Fruit fly (Drosophila melanogaster): ENCODE results near the gene CG9119.

The CG9119 gene

dm6 chr3L:1216460-1216859, 11.9 kb upstream of the CG9119 start (continued):
- TF ChIP-seq croc (GFP tag; conservative IDR thresholded peaks at IDR 0.05), result 0 out of 3 replicates have a peak, but pooled peaks have one; percentile 20
- TF ChIP-seq CG1233 (GFP tag; optimal IDR thresholded peaks at IDR 0.05), result peak; percentile 6
- TF ChIP-seq CG6654 (GFP tag; optimal IDR thresholded peaks at IDR 0.05), result peak; percentile 20
- peak; percentile 1 for TF ChIP-seq CG17186 (GFP tag; optimal IDR thresholded peaks at IDR 0.05)
- TF ChIP-seq Nf-YC (tag; optimal IDR thresholded peaks at IDR 0.05), result no peak
- TF ChIP-seq hkb (optimal IDR thresholded peaks at IDR 0.05), result no peak
- TF ChIP-seq hkb (GFP tag; IDR thresholded peaks at IDR 0.05), result peak; percentile 73; the same call in 1 of the 2 replicates
- TF ChIP-seq CG14050 (GFP tag; IDR thresholded peaks at IDR 0.05), result no peak
- peak; percentile 54 for TF ChIP-seq trem (tag; optimal IDR thresholded peaks at IDR 0.05)
- no peak for TF ChIP-seq wek (GFP tag; optimal IDR thresholded peaks at IDR 0.05)
- no peak for TF ChIP-seq CG16813 (GFP tag; IDR thresholded peaks at IDR 0.05; ENCODE audit: partially characterized antibody)
- peak; percentile 62 for TF ChIP-seq CG17359 (tag; optimal IDR thresholded peaks at IDR 0.05)
- TF ChIP-seq Antp (GFP tag; optimal IDR thresholded peaks at IDR 0.05), result peak; percentile 20
- TF ChIP-seq CG7745 (tag; optimal IDR thresholded peaks at IDR 0.05), result no peak
- TF ChIP-seq CG10431 (GFP tag; optimal IDR thresholded peaks at IDR 0.05), result no peak
- TF ChIP-seq scrt (GFP tag; optimal IDR thresholded peaks at IDR 0.05), result no peak
- peak; percentile 57 for TF ChIP-seq CG14710 (tag; optimal IDR thresholded peaks at IDR 0.05)
- TF ChIP-seq CG34224 (GFP tag; IDR thresholded peaks at IDR 0.05; ENCODE audit: partially characterized antibody), result no peak
- no peak for TF ChIP-seq Mad (GFP tag; optimal IDR thresholded peaks at IDR 0.05)
- TF ChIP-seq CG17361 (GFP tag; IDR thresholded peaks at IDR 0.05), result peak; percentile 43; the same call in 2 of the 3 replicates
- 0 out of 2 replicates have a peak, but pooled peaks have one; percentile 12 for TF ChIP-seq Rfx (GFP tag; IDR thresholded peaks at IDR 0.05)
- peak; percentile 45 for TF ChIP-seq lmd (GFP tag; IDR thresholded peaks at IDR 0.05)
- no peak for TF ChIP-seq CG9215 (GFP tag; IDR thresholded peaks at IDR 0.05)
- TF ChIP-seq sisA (GFP tag; IDR thresholded peaks at IDR 0.05), result peak; percentile 65
- TF ChIP-seq tx (GFP tag; optimal IDR thresholded peaks at IDR 0.05), result no peak
- TF ChIP-seq gem (tag; optimal IDR thresholded peaks at IDR 0.05), result peak; percentile 65
- peak; percentile 36 for TF ChIP-seq dmrt11E (tag; optimal IDR thresholded peaks at IDR 0.05)
- no peak for TF ChIP-seq p53 (GFP tag; optimal IDR thresholded peaks at IDR 0.05)
- TF ChIP-seq sens-2 (GFP tag; IDR thresholded peaks at IDR 0.05), result no peak
- TF ChIP-seq CG11247 (GFP tag; IDR thresholded peaks at IDR 0.05), result peak; percentile 37; the same call in 1 of the 2 replicates
- TF ChIP-seq CG7556 (GFP tag; optimal IDR thresholded peaks at IDR 0.05), result peak; percentile 19
- TF ChIP-seq Camta (GFP tag; optimal IDR thresholded peaks at IDR 0.05), result peak; percentile 12
- no peak for TF ChIP-seq MTF-1 (GFP tag; optimal IDR thresholded peaks at IDR 0.05; ENCODE audit: borderline replicate concordance)
- TF ChIP-seq nom (GFP tag; optimal IDR thresholded peaks at IDR 0.05), result no peak
- peak; percentile 18 for TF ChIP-seq bcd (GFP tag; optimal IDR thresholded peaks at IDR 0.05)
- peak; percentile 12 for TF ChIP-seq zfh2 (GFP tag; optimal IDR thresholded peaks at IDR 0.05)
- no peak for TF ChIP-seq run (tag; optimal IDR thresholded peaks at IDR 0.05)
- TF ChIP-seq CG12744 (GFP tag; optimal IDR thresholded peaks at IDR 0.05), result no peak
- TF ChIP-seq al (GFP tag; IDR thresholded peaks at IDR 0.05), result no peak
- no peak for TF ChIP-seq Dref (GFP tag; IDR thresholded peaks at IDR 0.05)
- TF ChIP-seq jumu (GFP tag; optimal IDR thresholded peaks at IDR 0.05), result peak; percentile 32
- TF ChIP-seq CG10979 (tag; optimal IDR thresholded peaks at IDR 0.05), result peak; percentile 74
- no peak for TF ChIP-seq vnd (GFP tag; IDR thresholded peaks at IDR 0.05; ENCODE audit: partially characterized antibody)
- no peak for TF ChIP-seq CG14667 (GFP tag; IDR thresholded peaks at IDR 0.05)
- TF ChIP-seq bowl (GFP tag; IDR thresholded peaks at IDR 0.05), result no peak
- TF ChIP-seq Max (GFP tag; optimal IDR thresholded peaks at IDR 0.05), result peak; percentile 14
- TF ChIP-seq CG1024 (GFP tag; IDR thresholded peaks at IDR 0.05), result peak; percentile 58; the same call in 1 of the 2 replicates
- TF ChIP-seq onecut (GFP tag; IDR thresholded peaks at IDR 0.05), result peak; percentile 60
- TF ChIP-seq Gug (GFP tag; IDR thresholded peaks at IDR 0.05), result no peak
- no peak for TF ChIP-seq Mes4 (GFP tag; optimal IDR thresholded peaks at IDR 0.05)
- peak; percentile 1 for TF ChIP-seq CG12659 (GFP tag; optimal IDR thresholded peaks at IDR 0.05)
